Worm (Caenorhabditis elegans): ENCODE results near the gene Y22D7AL.7.

Gene Y22D7AL.7

ce11 chrIII:1532777-1533473 lies 43.6 kb upstream of the Y22D7AL.7 start, which contains the start of gene snf-6 (continued):
- TF ChIP-seq unc-39 (tag; optimal IDR thresholded peaks at IDR 0.05) (no peak), ztf-4 (tag; optimal IDR thresholded peaks at IDR 0.05) (no peak), R02D3.7 (tag; optimal IDR thresholded peaks at IDR 0.05) (no peak), nhr-10 (tag; optimal IDR thresholded peaks at IDR 0.05) (no peak)

- TF ChIP-seq unc-62 (GFP tag; optimal IDR thresholded peaks at IDR 0.05): no peak
- peak; percentile 64 for TF ChIP-seq unc-55 (GFP tag; optimal IDR thresholded peaks at IDR 0.05)
- no peak for TF ChIP-seq ama-1 (optimal IDR thresholded peaks at IDR 0.05)
- no peak for TF ChIP-seq lin-39 (tag; optimal IDR thresholded peaks at IDR 0.05)
- peak; percentile 31 for TF ChIP-seq lin-13 (GFP tag; optimal IDR thresholded peaks at IDR 0.05)
- no peak for TF ChIP-seq ztf-1 (GFP tag; conservative IDR thresholded peaks at IDR 0.05)
- TF ChIP-seq skn-1 (tag; optimal IDR thresholded peaks at IDR 0.05): no peak
- no peak for TF ChIP-seq nhr-11 (tag; optimal IDR thresholded peaks at IDR 0.05)
- no peak for TF ChIP-seq R02D3.7 (tag; optimal IDR thresholded peaks at IDR 0.05)
- TF ChIP-seq nhr-6 (tag; optimal IDR thresholded peaks at IDR 0.05): no peak
- no peak for TF ChIP-seq ZK546.5 (tag; optimal IDR thresholded peaks at IDR 0.05)
- TF ChIP-seq mbf-1 (tag; optimal IDR thresholded peaks at IDR 0.05): no peak
- peak; percentile 58 for TF ChIP-seq C34F6.9 (tag; optimal IDR thresholded peaks at IDR 0.05)
- no peak for TF ChIP-seq nhr-12 (tag; optimal IDR thresholded peaks at IDR 0.05)
- no peak for TF ChIP-seq aly-2 (tag; optimal IDR thresholded peaks at IDR 0.05)
- peak in 1 of 2 experiments; percentile 50 for TF ChIP-seq lsy-2 (tag; optimal IDR thresholded peaks at IDR 0.05)
- TF ChIP-seq nhr-237 (tag; optimal IDR thresholded peaks at IDR 0.05): no peak
- no peak for TF ChIP-seq dmd-4 (tag; optimal IDR thresholded peaks at IDR 0.05)
- TF ChIP-seq gmeb-1 (tag; optimal IDR thresholded peaks at IDR 0.05): peak; percentile 42
- no peak for TF ChIP-seq sma-9 (GFP tag; optimal IDR thresholded peaks at IDR 0.05)
- no peak for TF ChIP-seq sma-9 (tag; optimal IDR thresholded peaks at IDR 0.05)
- TF ChIP-seq unc-39 (tag; optimal IDR thresholded peaks at IDR 0.05): no peak
- TF ChIP-seq egl-27 (tag; optimal IDR thresholded peaks at IDR 0.05): no peak
- no peak for TF ChIP-seq nhr-21 (tag; optimal IDR thresholded peaks at IDR 0.05)
- no peak for TF ChIP-seq sem-4 (tag; optimal IDR thresholded peaks at IDR 0.05)
- peak; percentile 8 for TF ChIP-seq nhr-129 (tag; optimal IDR thresholded peaks at IDR 0.05)
- no peak for TF ChIP-seq mab-5 (tag; optimal IDR thresholded peaks at IDR 0.05)
- TF ChIP-seq nhr-10 (tag; optimal IDR thresholded peaks at IDR 0.05): no peak
- TF ChIP-seq elt-3 (tag; optimal IDR thresholded peaks at IDR 0.05): no peak
- TF ChIP-seq sma-3 (GFP tag; optimal IDR thresholded peaks at IDR 0.05): no peak
- no peak for TF ChIP-seq alr-1 (tag; optimal IDR thresholded peaks at IDR 0.05)
Observed at ce11 chrIII:1533615-1534014, 42.9 kb upstream of the Y22D7AL.7 start, which contains the start of gene mtg-1. mtg-1 (plus strand) TSS chrIII:1533774.

- TF ChIP-seq nhr-12 (tag; optimal IDR thresholded peaks at IDR 0.05): no peak
- no peak for TF ChIP-seq nhr-237 (tag; optimal IDR thresholded peaks at IDR 0.05)
- no peak for TF ChIP-seq egl-27 (tag; optimal IDR thresholded peaks at IDR 0.05)
- no peak for TF ChIP-seq lsy-2 (tag; optimal IDR thresholded peaks at IDR 0.05)
- TF ChIP-seq blmp-1 (tag; optimal IDR thresholded peaks at IDR 0.05; ENCODE audit: insufficient read depth): no peak
- TF ChIP-seq ztf-1 (GFP tag; conservative IDR thresholded peaks at IDR 0.05): no peak
- TF ChIP-seq F13H6.1 (tag; optimal IDR thresholded peaks at IDR 0.05): no peak
- TF ChIP-seq ama-1 (optimal IDR thresholded peaks at IDR 0.05): no peak
- no peak for TF ChIP-seq ztf-4 (tag; optimal IDR thresholded peaks at IDR 0.05)
- TF ChIP-seq nhr-77 (tag; optimal IDR thresholded peaks at IDR 0.05): no peak
- no peak for TF ChIP-seq mab-5 (tag; optimal IDR thresholded peaks at IDR 0.05)
- no peak for TF ChIP-seq sem-4 (tag; optimal IDR thresholded peaks at IDR 0.05)
- no peak for TF ChIP-seq alr-1 (tag; optimal IDR thresholded peaks at IDR 0.05)
Observed at ce11 chrIII:1534431-1534830, 42.1 kb upstream of the Y22D7AL.7 start.

ce11 chrIII:1539366-1539765 lies 37.2 kb upstream of the Y22D7AL.7 start:
- no peak for TF ChIP-seq peb-1 (tag; optimal IDR thresholded peaks at IDR 0.05)
- TF ChIP-seq nhr-25 (tag; optimal IDR thresholded peaks at IDR 0.05): no peak
- no peak for TF ChIP-seq unc-62 (GFP tag; optimal IDR thresholded peaks at IDR 0.05)
- no peak for TF ChIP-seq ceh-16 (tag; optimal IDR thresholded peaks at IDR 0.05)
- TF ChIP-seq sma-3 (GFP tag; optimal IDR thresholded peaks at IDR 0.05): no peak
- TF ChIP-seq aly-2 (tag; optimal IDR thresholded peaks at IDR 0.05): no peak
- TF ChIP-seq lsy-2 (tag; optimal IDR thresholded peaks at IDR 0.05): no peak
- no peak for TF ChIP-seq mbf-1 (tag; optimal IDR thresholded peaks at IDR 0.05)
- TF ChIP-seq blmp-1 (tag; optimal IDR thresholded peaks at IDR 0.05; ENCODE audit: insufficient read depth): no peak
- TF ChIP-seq dmd-4 (tag; optimal IDR thresholded peaks at IDR 0.05): no peak
- TF ChIP-seq Y55F3AM.14 (GFP tag; optimal IDR thresholded peaks at IDR 0.05): no peak
- no peak for TF ChIP-seq nhr-77 (tag; optimal IDR thresholded peaks at IDR 0.05)
- no peak for TF ChIP-seq R02D3.7 (tag; optimal IDR thresholded peaks at IDR 0.05)
- TF ChIP-seq nhr-6 (tag; optimal IDR thresholded peaks at IDR 0.05): no peak
- TF ChIP-seq lin-13 (GFP tag; optimal IDR thresholded peaks at IDR 0.05): no peak
- no peak for TF ChIP-seq nhr-12 (tag; optimal IDR thresholded peaks at IDR 0.05)

All from whole organism, L2 larva.